Worm (Caenorhabditis elegans) whole organism, midembryonic: ENCODE measurements around the gene Y15E3A.5.
A peak's percentile ranks its signal among the peaks of the same experiment; 100 is the strongest.

Experiments
- cog-1 ChIP-seq: sonication (generic microtip); optimal IDR thresholded peaks from 2 replicates; lab custom pipeline; 2016; ENCODE audit warnings: missing genetic modification characterization, missing compliant biosample characterization
- flt-1 ChIP-seq: fragments of 200-800 bp; sonication (Bioruptor generic); IDR thresholded peaks from 2 replicates; pipeline ENCODE4 v1.3.6; 2022; ENCODE audit warnings: missing genetic modification characterization, missing compliant biosample characterization
- klf-2 ChIP-seq: fragments of 200-800 bp; sonication (Bioruptor generic); conservative IDR thresholded peaks from 2 replicates; pipeline ENCODE4 v1.3.6; 2022; ENCODE audit warnings: missing genetic modification reagents, missing genetic modification characterization, missing compliant biosample characterization
- med-1 ChIP-seq: sonication (generic microtip); optimal IDR thresholded peaks from 2 replicates; lab custom pipeline; 2017; ENCODE audit warnings: missing genetic modification characterization, mild to moderate bottlenecking, missing compliant biosample characterization, antibody characterized with exemption, missing genetic modification reagents; ENCODE audit not compliant: insufficient read depth
- ref-1 ChIP-seq: fragments of 200-800 bp; sonication (Bioruptor generic); conservative IDR thresholded peaks from 2 replicates; pipeline ENCODE4 v1.3.6; 2022; ENCODE audit warnings: missing genetic modification reagents, missing genetic modification characterization, missing compliant biosample characterization
- ztf-23 ChIP-seq: fragments of 200-800 bp; sonication (Bioruptor generic); IDR thresholded peaks from 2 replicates; pipeline ENCODE4 v1.3.6; 2022; ENCODE audit warnings: missing genetic modification reagents, missing genetic modification characterization, missing compliant biosample characterization
- ztf-29 ChIP-seq: fragments of 200-800 bp; sonication (Bioruptor generic); IDR thresholded peaks from 2 replicates; pipeline ENCODE4 v1.3.6; 2022; ENCODE audit warnings: missing genetic modification reagents, missing genetic modification characterization, missing compliant biosample characterization

ce11 chrX:15340743-15341142, 385 bp downstream of the Y15E3A.5 start:
- TF ChIP-seq cog-1 (no peak), flt-1 (GFP tag; lab: Robert Waterston, UW) (0 out of 2 replicates have a peak, but pooled peaks have one; percentile 40), ref-1 (GFP tag; lab: Robert Waterston, UW) (no peak), ztf-29 (no peak), ztf-23 (GFP tag; lab: Robert Waterston, UW) (0 out of 2 replicates have a peak, but pooled peaks have one; percentile 23), med-1 (GFP tag; lab: Kevin White, UChicago) (no peak), klf-2 (no peak)
